Fruit fly (Drosophila melanogaster) whole organism, wandering third instar larva: ENCODE results near the gene tefu.
A peak's percentile ranks its signal among the peaks of the same experiment; 100 is the strongest.

ENCODE experiments used
- Abd-B ChIP-seq: fragments of >200 bp; optimal IDR thresholded peaks from 2 replicates; lab custom pipeline; 2017; ENCODE audit warnings: missing biosample characterization, missing genetic modification characterization
- CG32264 ChIP-seq: fragments of 200-800 bp; sonication (Bioruptor generic); optimal IDR thresholded peaks from 2 replicates; lab custom pipeline; 2016; ENCODE audit warnings: missing biosample characterization, missing genetic modification characterization
- CG9705 ChIP-seq: fragments of 200-800 bp; sonication (Bioruptor generic); optimal IDR thresholded peaks from 2 replicates; lab custom pipeline; 2018; ENCODE audit warnings: missing biosample characterization, mild to moderate bottlenecking, missing genetic modification characterization
- CrebA ChIP-seq: fragments of 200-800 bp; sonication (Bioruptor generic); optimal IDR thresholded peaks from 2 replicates; lab custom pipeline; 2016; ENCODE audit warnings: missing biosample characterization, mild to moderate bottlenecking, missing genetic modification characterization, borderline replicate concordance
- Dif ChIP-seq: fragments of 200-275, 200-300 bp; sonication (Bioruptor generic); optimal IDR thresholded peaks from 2 replicates; lab custom pipeline; 2018; ENCODE audit warnings: missing biosample characterization, missing genetic modification characterization; ENCODE audit not compliant: partially characterized antibody
- GATAd ChIP-seq: sonication (Bioruptor generic); optimal IDR thresholded peaks from 2 replicates; lab custom pipeline; 2016; ENCODE audit warnings: missing biosample characterization, missing genetic modification characterization
- HLH106 ChIP-seq: fragments of 200-800 bp; optimal IDR thresholded peaks from 3 replicates; lab custom pipeline; 2019; ENCODE audit warnings: missing biosample characterization, mild to moderate bottlenecking, missing genetic modification characterization, moderate library complexity
- Hnf4 ChIP-seq: fragments of 200-800 bp; sonication (Bioruptor generic); optimal IDR thresholded peaks from 2 replicates; lab custom pipeline; 2016; ENCODE audit warnings: missing biosample characterization, mild to moderate bottlenecking, missing genetic modification characterization
- Hr78 ChIP-seq: fragments of >200 bp; optimal IDR thresholded peaks from 2 replicates; lab custom pipeline; 2017; ENCODE audit warnings: missing biosample characterization, missing genetic modification characterization
- Hr83 ChIP-seq: fragments of 200-300 bp; sonication (Bioruptor generic); optimal IDR thresholded peaks from 2 replicates; lab custom pipeline; 2016; ENCODE audit warnings: missing biosample characterization, mild to moderate bottlenecking, missing genetic modification characterization, moderate library complexity; ENCODE audit not compliant: poor library complexity, severe bottlenecking
- Jra ChIP-seq: sonication (Bioruptor generic); optimal IDR thresholded peaks from 2 replicates; lab custom pipeline; 2016; ENCODE audit warnings: missing biosample characterization, missing genetic modification characterization
- Mio ChIP-seq: sonication (Bioruptor generic); optimal IDR thresholded peaks from 2 replicates; lab custom pipeline; 2016; ENCODE audit warnings: missing biosample characterization, missing genetic modification characterization
- Myc ChIP-seq: fragments of >200 bp; optimal IDR thresholded peaks from 2 replicates; lab custom pipeline; 2017
- OdsH ChIP-seq: fragments of 200-800 bp; sonication (Bioruptor generic); optimal IDR thresholded peaks from 2 replicates; lab custom pipeline; 2016; ENCODE audit warnings: missing biosample characterization, mild to moderate bottlenecking, missing genetic modification characterization
- Rel ChIP-seq, 2 experiments: fragments of 200-800 bp; sonication (Bioruptor generic) in 1 of 2; optimal IDR thresholded peaks; 2 replicates in 1 of 2; 3 replicates in 1 of 2; lab custom pipeline; 2016 to 2019; ENCODE audit warnings: mild to moderate bottlenecking in 2 of 2, missing biosample characterization in 2 of 2, missing genetic modification characterization in 2 of 2, moderate library complexity in 1 of 2
- Vsx2 ChIP-seq: fragments of 200-300, 225-300 bp; sonication (Bioruptor generic); optimal IDR thresholded peaks from 2 replicates; lab custom pipeline; 2018; ENCODE audit warnings: missing biosample characterization, missing genetic modification characterization; ENCODE audit not compliant: partially characterized antibody
- br ChIP-seq: fragments of 200-800 bp; sonication (Bioruptor generic); optimal IDR thresholded peaks from 2 replicates; lab custom pipeline; 2016; ENCODE audit warnings: missing biosample characterization, missing genetic modification characterization
- brk ChIP-seq: fragments of 200-800 bp; sonication (Bioruptor generic); optimal IDR thresholded peaks from 2 replicates; lab custom pipeline; 2016; ENCODE audit warnings: missing biosample characterization, mild to moderate bottlenecking, missing genetic modification characterization
- dl ChIP-seq, 2 experiments: fragments of 175-275, 200-275 bp in 1 of 2; fragments of 200-275 bp in 1 of 2; sonication (Bioruptor generic); optimal IDR thresholded peaks; lab custom pipeline; 2018; ENCODE audit warnings: mild to moderate bottlenecking in 2 of 2, missing biosample characterization in 2 of 2, missing genetic modification characterization in 2 of 2, moderate library complexity in 2 of 2; ENCODE audit not compliant: partially characterized antibody in 2 of 2, insufficient read depth in 1 of 2
- dmrt93B ChIP-seq: fragments of 200-800 bp; sonication (Bioruptor generic); optimal IDR thresholded peaks from 2 replicates; lab custom pipeline; 2018; ENCODE audit warnings: missing biosample characterization, mild to moderate bottlenecking, missing genetic modification characterization
- dsf ChIP-seq: sonication (Bioruptor generic); optimal IDR thresholded peaks from 2 replicates; lab custom pipeline; 2016; ENCODE audit warnings: missing biosample characterization, missing genetic modification characterization, borderline replicate concordance
- ey ChIP-seq: fragments of 200-800 bp; sonication (Bioruptor generic); optimal IDR thresholded peaks from 2 replicates; lab custom pipeline; 2016; ENCODE audit warnings: missing biosample characterization, missing genetic modification characterization
- foxo ChIP-seq, 2 experiments: fragments of 200-800 bp; sonication (Bioruptor generic); optimal IDR thresholded peaks; 2 replicates in 1 of 2; 3 replicates in 1 of 2; lab custom pipeline; 2016 to 2017; ENCODE audit warnings: missing biosample characterization in 2 of 2, missing genetic modification characterization in 2 of 2
- fru ChIP-seq: fragments of 200-800 bp; sonication (Bioruptor generic); optimal IDR thresholded peaks from 3 replicates; lab custom pipeline; 2016; ENCODE audit warnings: missing biosample characterization, mild to moderate bottlenecking, missing genetic modification characterization
- h ChIP-seq: fragments of 200-800 bp; sonication (Bioruptor generic); optimal IDR thresholded peaks from 3 replicates; lab custom pipeline; 2016; ENCODE audit warnings: missing biosample characterization, mild to moderate bottlenecking, missing genetic modification characterization
- jim ChIP-seq: fragments of 175-275, 200-325 bp; sonication (Bioruptor generic); optimal IDR thresholded peaks from 2 replicates; lab custom pipeline; 2016; ENCODE audit warnings: missing biosample characterization, mild to moderate bottlenecking, missing genetic modification characterization
- lola ChIP-seq: fragments of >200 bp; optimal IDR thresholded peaks from 2 replicates; lab custom pipeline; 2017; ENCODE audit warnings: missing biosample characterization, missing genetic modification characterization
- pan ChIP-seq: fragments of >200 bp; optimal IDR thresholded peaks from 2 replicates; lab custom pipeline; 2017
- psq ChIP-seq: fragments of 200-800 bp; sonication (Bioruptor generic); optimal IDR thresholded peaks from 3 replicates; lab custom pipeline; 2017; ENCODE audit warnings: missing biosample characterization, mild to moderate bottlenecking, missing genetic modification characterization, moderate library complexity
- rgr ChIP-seq: fragments of 200-800 bp; sonication (Bioruptor generic); optimal IDR thresholded peaks from 3 replicates; lab custom pipeline; 2016; ENCODE audit warnings: missing biosample characterization, mild to moderate bottlenecking, missing genetic modification characterization
- sv ChIP-seq: fragments of 200-800 bp; sonication (Bioruptor generic); optimal IDR thresholded peaks from 3 replicates; lab custom pipeline; 2016; ENCODE audit warnings: missing biosample characterization, missing genetic modification characterization
- tai ChIP-seq: sonication (Bioruptor generic); optimal IDR thresholded peaks from 2 replicates; lab custom pipeline; 2016; ENCODE audit warnings: missing biosample characterization, missing genetic modification characterization
- usp ChIP-seq: fragments of >200 bp; optimal IDR thresholded peaks from 2 replicates; lab custom pipeline; 2017; ENCODE audit warnings: missing biosample characterization, missing genetic modification characterization

The tefu gene

dm6 chr3R:15262710-15263672 is 21.0 kb upstream of the tefu start, which contains the start of the genes eIF2gamma and Set (continued):
- TF ChIP-seq jim (GFP tag; lab: Kevin White, UChicago): peak; percentile 25
- no peak for TF ChIP-seq rgr (GFP tag; lab: Kevin White, UChicago)
- TF ChIP-seq usp (GFP tag; lab: Kevin White, UChicago): no peak
- TF ChIP-seq dmrt93B (GFP tag; lab: Kevin White, UChicago): no peak

dm6 chr3R:15250454-15250853 is 8.4 kb upstream of the tefu start:
- TF ChIP-seq CG9705 (GFP tag; lab: Kevin White, UChicago) (no peak), Mio (no peak), Dif (GFP tag; lab: Kevin White, UChicago) (peak; percentile 11), usp (GFP tag; lab: Kevin White, UChicago) (no peak), lola (no peak), Rel (GFP tag; optimal IDR thresholded peaks at IDR 0.05; lab: Kevin White, UChicago) (no peak), Rel (tag; optimal IDR thresholded peaks at IDR 0.05; lab: Kevin White, UChicago) (no peak), Hr83 (GFP tag; lab: Kevin White, UChicago) (no peak), ey (GFP tag; lab: Kevin White, UChicago) (peak; percentile 37), Hnf4 (GFP tag; lab: Kevin White, UChicago) (no peak), Vsx2 (GFP tag; lab: Kevin White, UChicago) (no peak), fru (peak; percentile 60), HLH106 (tag; lab: Kevin White, UChicago) (peak; percentile 61), psq (GFP tag; lab: Kevin White, UChicago) (peak; percentile 61), brk (no peak), jim (GFP tag; lab: Kevin White, UChicago) (no peak), Jra (GFP tag; lab: Kevin White, UChicago) (no peak), h (no peak), Hr78 (GFP tag; lab: Kevin White, UChicago) (no peak), OdsH (GFP tag; lab: Kevin White, UChicago) (peak; percentile 55), CrebA (no peak), GATAd (no peak), dl (GFP tag; optimal IDR thresholded peaks at IDR 0.05; lab: Kevin White, UChicago; ENCODE audit: insufficient read depth in 1 of 2, partially characterized antibody in 2 of 2) (no peak), br (GFP tag; lab: Kevin White, UChicago) (peak; percentile 14), Abd-B (GFP tag; lab: Kevin White, UChicago) (no peak), sv (GFP tag; lab: Kevin White, UChicago) (peak; percentile 30), foxo (GFP tag; optimal IDR thresholded peaks at IDR 0.05; lab: Kevin White, UChicago) (no peak)

DNA sequence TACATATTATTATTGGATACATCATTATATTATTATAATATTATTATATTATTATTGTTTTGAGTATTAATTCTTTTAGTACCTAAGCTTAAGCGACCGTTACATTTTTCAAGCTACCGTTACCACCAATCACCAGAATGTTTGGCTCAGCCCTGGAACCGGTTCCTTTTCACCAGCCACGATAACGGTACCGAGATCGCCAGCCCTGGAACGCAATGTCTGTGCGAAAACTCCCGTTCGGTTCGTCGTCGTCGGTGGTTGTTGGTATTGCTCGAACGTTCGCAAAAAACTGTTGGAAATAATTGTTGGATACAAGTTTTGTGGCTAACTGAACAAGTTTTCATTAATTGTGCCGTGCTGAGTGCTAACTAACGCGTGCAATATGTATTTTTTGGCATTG is 7.7 kb upstream of the tefu start, which contains the start of gene CG42404:
Gene CG42404, plus strand, starts transcription at position 360 of the 400 bp plus-strand sequence.
- TF ChIP-seq Myc: no peak
- no peak for TF ChIP-seq h
- no peak for TF ChIP-seq CG9705 (GFP tag; lab: Kevin White, UChicago)
- TF ChIP-seq dsf (GFP tag; lab: Kevin White, UChicago): no peak
- no peak for TF ChIP-seq Jra (GFP tag; lab: Kevin White, UChicago)
- no peak for TF ChIP-seq Dif (GFP tag; lab: Kevin White, UChicago)
- no peak for TF ChIP-seq tai (GFP tag; lab: Kevin White, UChicago)
- no peak for TF ChIP-seq HLH106 (tag; lab: Kevin White, UChicago)
- TF ChIP-seq OdsH (GFP tag; lab: Kevin White, UChicago): no peak
- no peak for TF ChIP-seq Vsx2 (GFP tag; lab: Kevin White, UChicago)
- no peak for TF ChIP-seq CG32264 (GFP tag; lab: Kevin White, UChicago)
- TF ChIP-seq pan (lab: Kevin White, UChicago): no peak
- TF ChIP-seq br (GFP tag; lab: Kevin White, UChicago): no peak
